Worm (Caenorhabditis elegans): ENCODE data around the gene twk-2.

ce11 chrII:4482021-4482420 lies 29.1 kb upstream of the twk-2 start, which contains the start of gene T05C1.2:
- TF ChIP-seq lin-39 (tag; optimal IDR thresholded peaks at IDR 0.05) (no peak), ZK546.5 (tag; optimal IDR thresholded peaks at IDR 0.05) (no peak), egl-27 (tag; optimal IDR thresholded peaks at IDR 0.05) (no peak), unc-39 (tag; optimal IDR thresholded peaks at IDR 0.05) (no peak), elt-2 (tag; optimal IDR thresholded peaks at IDR 0.05) (no peak), fos-1 (tag; optimal IDR thresholded peaks at IDR 0.05) (no peak)
